Worm (Caenorhabditis elegans): ENCODE measurements around the gene nex-3.

nex-3 gene

DNA sequence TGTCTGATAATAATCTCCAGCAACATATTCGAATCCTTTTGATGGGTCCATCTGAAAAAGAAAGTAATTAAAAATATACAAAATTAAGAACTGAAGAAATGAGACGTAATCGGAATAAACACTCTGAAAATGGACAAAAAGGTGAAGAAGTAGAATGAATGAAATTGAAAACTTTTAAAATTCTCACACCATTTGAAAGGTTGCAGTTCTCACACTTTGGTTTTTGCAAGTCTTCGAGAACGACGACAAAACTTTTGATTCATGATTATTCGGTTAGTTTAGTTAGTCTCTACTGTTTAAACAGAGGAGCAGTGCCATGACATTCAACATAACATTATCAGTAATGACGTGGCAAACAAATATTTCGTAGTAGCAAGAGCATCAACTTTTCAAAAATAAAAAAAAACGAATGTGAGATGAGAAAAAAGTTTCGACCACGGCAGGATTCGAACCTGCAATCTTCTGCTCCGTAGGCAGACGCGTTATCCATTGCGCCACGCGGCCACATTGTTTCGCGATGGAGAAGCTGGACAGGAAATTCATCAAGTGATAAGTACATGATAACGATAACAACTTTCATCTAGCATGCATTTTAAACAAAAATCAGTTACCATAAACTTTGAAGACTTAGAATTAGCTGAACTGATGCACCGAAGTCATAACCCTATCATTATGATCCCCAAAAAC, 8.2 kb downstream of the nex-3 start, which contains the start of gene ceh-43:
TSS of gene ceh-43 (minus strand) at position 51 of the 687 bp plus-strand sequence.
- TF ChIP-seq mef-2 (tag; optimal IDR thresholded peaks at IDR 0.05): no peak
- TF ChIP-seq efl-1 (optimal IDR thresholded peaks at IDR 0.05): no peak
- TF ChIP-seq efl-1 (GFP tag; optimal IDR thresholded peaks at IDR 0.05 in 1 of 2): peak in 1 of 2 experiments; percentile 63
- peak in 1 of 2 experiments; percentile 27 for TF ChIP-seq lin-35 (GFP tag; optimal IDR thresholded peaks at IDR 0.05)
- TF ChIP-seq elt-2 (tag; optimal IDR thresholded peaks at IDR 0.05): peak; percentile 14

- no peak for TF ChIP-seq nhr-11 (tag; optimal IDR thresholded peaks at IDR 0.05)
- TF ChIP-seq tbx-2 (tag; optimal IDR thresholded peaks at IDR 0.05): no peak
- TF ChIP-seq pax-3 (tag; optimal IDR thresholded peaks at IDR 0.05): peak; percentile 1
- peak in 1 of 2 experiments; percentile 12 for TF ChIP-seq lsy-2 (tag; optimal IDR thresholded peaks at IDR 0.05)
- TF ChIP-seq lin-14 (GFP tag; optimal IDR thresholded peaks at IDR 0.05): peak; percentile 42
These were observed 9.0 kb downstream of the nex-3 start for ce11 chrIII:4450773-4451423.

DNA sequence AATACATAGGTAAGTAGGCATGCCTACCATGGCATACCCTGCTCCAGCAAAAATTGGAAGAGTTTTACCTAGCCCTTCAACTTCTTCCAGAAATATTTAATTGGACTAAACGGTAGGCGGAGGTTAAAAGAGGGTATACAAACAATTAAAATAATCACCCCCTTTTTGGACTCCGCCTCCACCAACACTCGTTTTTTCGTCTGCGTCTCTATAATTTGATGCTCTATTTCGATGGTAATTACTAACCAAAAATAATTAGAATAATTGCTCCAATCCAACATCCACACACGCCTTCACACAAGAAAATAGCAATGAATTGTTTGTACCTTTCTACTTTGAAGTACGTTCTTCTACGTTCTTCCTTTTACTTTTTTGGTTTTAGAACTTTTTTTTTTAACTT, 10.9 kb downstream of the nex-3 start:
- TF ChIP-seq nhr-85 (tag) (peak; percentile 76), grh-1 (GFP tag; IDR thresholded peaks at IDR 0.05) (peak; percentile 26; the same call in 1 of the 2 replicates), lsy-2 (tag; optimal IDR thresholded peaks at IDR 0.05) (peak in 1 of 2 experiments; percentile 31), lin-14 (GFP tag; optimal IDR thresholded peaks at IDR 0.05) (peak; percentile 47), elt-3 (tag; optimal IDR thresholded peaks at IDR 0.05) (no peak), ceh-8 (GFP tag; optimal IDR thresholded peaks at IDR 0.05) (peak; percentile 8), ceh-82 (tag; optimal IDR thresholded peaks at IDR 0.05) (peak in 1 of 3 experiments; percentile 5), ces-1 (GFP tag; optimal IDR thresholded peaks at IDR 0.05) (no peak)

DNA sequence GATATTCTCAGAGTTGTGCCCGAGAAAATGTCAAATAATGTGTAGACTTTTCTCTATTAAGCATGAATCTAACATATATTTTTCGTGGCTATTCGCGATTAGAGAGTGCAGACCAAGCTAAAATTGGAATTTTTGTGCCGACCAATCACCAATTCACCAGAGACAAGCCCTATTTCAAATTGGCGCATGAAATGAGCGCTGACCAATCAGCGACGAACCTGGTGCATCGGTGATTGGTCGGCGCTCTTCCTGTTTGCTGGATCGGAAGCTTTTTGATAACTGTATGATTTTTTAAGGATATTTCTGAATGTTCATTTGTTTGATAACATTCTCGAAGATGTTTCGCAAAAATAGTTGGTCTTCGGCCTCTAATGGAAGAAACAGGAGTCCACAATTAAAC, 11.4 kb downstream of the nex-3 start:
- no peak for TF ChIP-seq grh-1 (GFP tag; IDR thresholded peaks at IDR 0.05)
- TF ChIP-seq mab-9 (GFP tag; IDR thresholded peaks at IDR 0.05): no peak
- TF ChIP-seq unc-98 (GFP tag; IDR thresholded peaks at IDR 0.05): no peak
- no peak for TF ChIP-seq C04F5.9 (tag; optimal IDR thresholded peaks at IDR 0.05)
- no peak for TF ChIP-seq unc-62 (GFP tag; optimal IDR thresholded peaks at IDR 0.05)
- no peak for TF ChIP-seq sox-4 (tag; optimal IDR thresholded peaks at IDR 0.05)
- no peak for TF ChIP-seq hpl-2 (GFP tag; optimal IDR thresholded peaks at IDR 0.05)
- no peak for TF ChIP-seq alr-1 (tag; optimal IDR thresholded peaks at IDR 0.05; ENCODE audit: borderline replicate concordance)
- no peak for TF ChIP-seq hlh-17 (GFP tag; optimal IDR thresholded peaks at IDR 0.05; ENCODE audit: borderline replicate concordance)
- no peak for TF ChIP-seq nhr-77 (tag; optimal IDR thresholded peaks at IDR 0.05)
- no peak for TF ChIP-seq isw-1 (GFP tag; IDR thresholded peaks at IDR 0.05)

DNA sequence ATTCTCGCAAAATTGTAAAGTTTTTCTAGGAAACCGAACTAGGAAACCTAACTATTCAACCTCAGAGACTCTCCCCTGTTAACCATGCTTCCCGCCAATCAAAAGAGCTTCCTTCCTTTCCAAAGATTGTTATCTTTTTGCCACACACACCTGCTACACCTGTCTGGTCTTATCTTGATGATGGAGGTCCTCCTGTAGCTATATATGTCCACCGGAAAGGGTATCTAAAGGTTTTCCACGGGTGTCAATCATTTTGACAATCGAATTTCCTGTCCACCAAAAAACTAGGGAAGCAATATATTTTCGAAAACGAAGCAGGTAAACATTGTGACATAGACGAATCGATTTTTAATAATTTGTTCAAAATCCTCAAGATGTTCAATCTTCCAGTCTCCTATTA, 11.9 kb downstream of the nex-3 start:
- TF ChIP-seq nhr-12 (tag; optimal IDR thresholded peaks at IDR 0.05) (no peak), rnt-1 (tag; optimal IDR thresholded peaks at IDR 0.05) (peak; percentile 27), lin-14 (GFP tag; optimal IDR thresholded peaks at IDR 0.05) (peak; percentile 10)

DNA sequence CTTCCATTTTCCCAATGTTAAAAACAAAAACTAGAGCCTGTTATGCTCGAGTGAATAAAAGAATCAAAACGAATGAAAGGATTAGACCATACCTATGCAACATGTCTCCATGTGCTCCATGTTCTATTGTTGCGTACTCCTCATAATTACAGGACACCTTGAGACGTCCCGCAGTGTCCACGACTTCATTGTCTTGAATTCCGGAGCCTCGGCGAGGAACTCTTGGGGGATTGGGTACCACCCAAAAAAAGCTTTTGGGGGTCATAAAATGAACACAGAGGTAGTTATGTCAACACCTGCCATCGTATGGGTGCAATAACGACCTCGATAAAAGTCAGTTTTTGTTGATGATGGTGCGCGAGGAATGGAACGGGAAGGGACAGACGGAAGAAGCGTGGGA, 13.0 kb downstream of the nex-3 start:
- TF ChIP-seq sox-4 (tag; optimal IDR thresholded peaks at IDR 0.05) (no peak), ztf-4 (tag; optimal IDR thresholded peaks at IDR 0.05) (no peak), irx-1 (tag; optimal IDR thresholded peaks at IDR 0.05) (no peak), jun-1 (tag; optimal IDR thresholded peaks at IDR 0.05) (no peak), fkh-10 (GFP tag; optimal IDR thresholded peaks at IDR 0.05) (no peak), alr-1 (tag; optimal IDR thresholded peaks at IDR 0.05; ENCODE audit: borderline replicate concordance) (no peak), mdl-1 (tag; optimal IDR thresholded peaks at IDR 0.05) (no peak), nhr-90 (tag; optimal IDR thresholded peaks at IDR 0.05; ENCODE audit: poor library complexity) (no peak), ceh-82 (tag; optimal IDR thresholded peaks at IDR 0.05) (no peak), mef-2 (tag; optimal IDR thresholded peaks at IDR 0.05) (no peak), nhr-20 (tag; optimal IDR thresholded peaks at IDR 0.05) (no peak), nhr-84 (tag; optimal IDR thresholded peaks at IDR 0.05) (no peak), lin-35 (GFP tag; optimal IDR thresholded peaks at IDR 0.05) (no peak), nhr-47 (tag; optimal IDR thresholded peaks at IDR 0.05) (no peak)

Measured in whole organism, L1 larva.